Worm (Caenorhabditis elegans) whole organism, early embryonic: ENCODE results near the gene dohh-1.

ENCODE experiments used
- B0310.2 ChIP-seq: sonication (generic microtip); optimal IDR thresholded peaks from 2 replicates; lab custom pipeline; 2016; ENCODE audit warnings: mild to moderate bottlenecking, missing genetic modification characterization, missing compliant biosample characterization
- F13C5.2 ChIP-seq: sonication (generic microtip); optimal IDR thresholded peaks from 2 replicates; lab custom pipeline; 2017; ENCODE audit warnings: mild to moderate bottlenecking, missing genetic modification characterization, inconsistent platforms, missing compliant biosample characterization
- aly-1 ChIP-seq: sonication (generic microtip); optimal IDR thresholded peaks from 2 replicates; lab custom pipeline; 2016; ENCODE audit warnings: missing genetic modification characterization, missing compliant biosample characterization
- ama-1 ChIP-seq: fragments of 150-350 bp; optimal IDR thresholded peaks from 2 replicates; lab custom pipeline; 2014
- ceh-13 ChIP-seq: fragments of 200-800 bp; sonication (Bioruptor generic); optimal IDR thresholded peaks from 2 replicates; lab custom pipeline; 2018; ENCODE audit warnings: mild to moderate bottlenecking, missing genetic modification characterization, missing compliant biosample characterization
- ceh-36 ChIP-seq: sonication (generic microtip); optimal IDR thresholded peaks from 2 replicates; lab custom pipeline; 2016; ENCODE audit warnings: missing genetic modification characterization, inconsistent platforms, missing compliant biosample characterization
- ets-7 ChIP-seq: sonication (generic microtip); optimal IDR thresholded peaks from 2 replicates; lab custom pipeline; 2016; ENCODE audit warnings: missing genotype, missing genetic modification characterization, missing compliant biosample characterization
- flt-1 ChIP-seq: fragments of 200-800 bp; sonication (Bioruptor generic); IDR thresholded peaks from 2 replicates; pipeline ENCODE4 v1.3.6; 2022; ENCODE audit warnings: missing genetic modification characterization, missing compliant biosample characterization
- hmbx-1 ChIP-seq: sonication (generic microtip); optimal IDR thresholded peaks from 2 replicates; lab custom pipeline; 2016; ENCODE audit warnings: mild to moderate bottlenecking, missing genetic modification characterization, missing compliant biosample characterization
- hmg-4 ChIP-seq: fragments of 200-800 bp; sonication (Bioruptor generic); optimal IDR thresholded peaks from 2 replicates; lab custom pipeline; 2018; ENCODE audit warnings: mild to moderate bottlenecking, missing genetic modification characterization, missing compliant biosample characterization
- hnd-1 ChIP-seq: sonication (generic microtip); optimal IDR thresholded peaks from 2 replicates; lab custom pipeline; 2016; ENCODE audit warnings: missing genetic modification characterization, missing compliant biosample characterization
- pes-1 ChIP-seq: fragments of 200-800 bp; sonication (Bioruptor generic); IDR thresholded peaks from 2 replicates; pipeline ENCODE4 v1.3.6; 2022; ENCODE audit warnings: missing genetic modification reagents, missing genetic modification characterization, missing compliant biosample characterization
- scrt-1 ChIP-seq: fragments of 200-800 bp; sonication (Bioruptor generic); IDR thresholded peaks from 2 replicates; pipeline ENCODE4 v1.3.6; 2022; ENCODE audit warnings: missing genetic modification characterization, missing compliant biosample characterization
- sea-1 ChIP-seq: fragments of 200-800 bp; sonication (Bioruptor generic); conservative IDR thresholded peaks from 2 replicates; pipeline ENCODE4 v1.3.6; 2022; ENCODE audit warnings: missing genetic modification characterization, missing compliant biosample characterization
- tbx-11 ChIP-seq: fragments of 200-800 bp; sonication (Bioruptor generic); IDR thresholded peaks from 2 replicates; pipeline ENCODE4 v1.3.6; 2022; ENCODE audit warnings: missing genetic modification characterization, missing compliant biosample characterization
- tbx-37 ChIP-seq: fragments of 200-800 bp; sonication (Bioruptor generic); conservative IDR thresholded peaks from 2 replicates; pipeline ENCODE4 v1.3.6; 2022; ENCODE audit warnings: missing genetic modification reagents, missing genetic modification characterization, missing compliant biosample characterization
- tra-4 ChIP-seq: sonication (generic microtip); optimal IDR thresholded peaks from 2 replicates; lab custom pipeline; 2017; ENCODE audit warnings: missing genetic modification characterization, missing compliant biosample characterization

The dohh-1 gene

ce11 chrII:10579655-10580054, at the start of gene dohh-1:
dohh-1 (plus strand) TSS chrII:10579955.
- TF ChIP-seq ceh-36 (tag; lab: Kevin White, UChicago) (no peak), ceh-13 (no peak), pes-1 (GFP tag; lab: Robert Waterston, UW) (no peak), scrt-1 (GFP tag; lab: Robert Waterston, UW) (no peak), hmbx-1 (tag; lab: Kevin White, UChicago) (no peak), aly-1 (no peak), hmg-4 (GFP tag; lab: Kevin White, UChicago) (no peak), F13C5.2 (tag; lab: Kevin White, UChicago) (no peak), tra-4 (tag; lab: Kevin White, UChicago) (no peak), ama-1 (lab: Kevin White, UChicago) (no peak), flt-1 (GFP tag; lab: Robert Waterston, UW) (no peak), tbx-37 (no peak), sea-1 (GFP tag; lab: Robert Waterston, UW) (no peak), tbx-11 (GFP tag; lab: Robert Waterston, UW) (no peak), ets-7 (no peak), B0310.2 (tag; lab: Kevin White, UChicago) (no peak), hnd-1 (tag; lab: Kevin White, UChicago) (no peak)

- no peak for TF ChIP-seq hmg-4 (GFP tag; lab: Kevin White, UChicago)
- TF ChIP-seq ets-7, result no peak
- TF ChIP-seq ceh-13, result no peak
- TF ChIP-seq sea-1 (GFP tag; lab: Robert Waterston, UW), result no peak
- no peak for TF ChIP-seq scrt-1 (GFP tag; lab: Robert Waterston, UW)
- TF ChIP-seq hnd-1 (tag; lab: Kevin White, UChicago), result no peak
- no peak for TF ChIP-seq F13C5.2 (tag; lab: Kevin White, UChicago)
Observed at ce11 chrII:10530907-10531306, 48.8 kb upstream of the dohh-1 start.

ce11 chrII:10531604-10532003, 48.2 kb upstream of the dohh-1 start:
- TF ChIP-seq hnd-1 (tag; lab: Kevin White, UChicago) (no peak), pes-1 (GFP tag; lab: Robert Waterston, UW) (no peak), scrt-1 (GFP tag; lab: Robert Waterston, UW) (no peak), tra-4 (tag; lab: Kevin White, UChicago) (no peak), tbx-37 (no peak), hmbx-1 (tag; lab: Kevin White, UChicago) (no peak), B0310.2 (tag; lab: Kevin White, UChicago) (no peak), aly-1 (no peak), ceh-13 (no peak), F13C5.2 (tag; lab: Kevin White, UChicago) (no peak)

ce11 chrII:10533985-10534384, 45.8 kb upstream of the dohh-1 start:
- TF ChIP-seq flt-1 (GFP tag; lab: Robert Waterston, UW) (no peak), hmg-4 (GFP tag; lab: Kevin White, UChicago) (no peak), F13C5.2 (tag; lab: Kevin White, UChicago) (no peak), hmbx-1 (tag; lab: Kevin White, UChicago) (no peak), ama-1 (lab: Kevin White, UChicago) (no peak), tbx-37 (no peak), ceh-13 (no peak), scrt-1 (GFP tag; lab: Robert Waterston, UW) (no peak), ets-7 (no peak), tbx-11 (GFP tag; lab: Robert Waterston, UW) (no peak), ceh-36 (tag; lab: Kevin White, UChicago) (no peak), hnd-1 (tag; lab: Kevin White, UChicago) (no peak), pes-1 (GFP tag; lab: Robert Waterston, UW) (no peak)

- TF ChIP-seq F13C5.2 (tag; lab: Kevin White, UChicago) (no peak), scrt-1 (GFP tag; lab: Robert Waterston, UW) (no peak), sea-1 (GFP tag; lab: Robert Waterston, UW) (no peak), tra-4 (tag; lab: Kevin White, UChicago) (no peak), hmg-4 (GFP tag; lab: Kevin White, UChicago) (no peak), tbx-37 (no peak), B0310.2 (tag; lab: Kevin White, UChicago) (no peak), aly-1 (no peak), hnd-1 (tag; lab: Kevin White, UChicago) (no peak), ets-7 (no peak), ceh-36 (tag; lab: Kevin White, UChicago) (no peak), hmbx-1 (tag; lab: Kevin White, UChicago) (no peak), flt-1 (GFP tag; lab: Robert Waterston, UW) (no peak)
Observed at ce11 chrII:10537571-10537970, 42.2 kb upstream of the dohh-1 start, which contains the start of gene R166.2. R166.2 (minus strand) TSS chrII:10537671.

- TF ChIP-seq pes-1 (GFP tag; lab: Robert Waterston, UW) (no peak), tra-4 (tag; lab: Kevin White, UChicago) (no peak), ama-1 (lab: Kevin White, UChicago) (no peak), hmbx-1 (tag; lab: Kevin White, UChicago) (no peak), scrt-1 (GFP tag; lab: Robert Waterston, UW) (no peak), F13C5.2 (tag; lab: Kevin White, UChicago) (peak; percentile 19), tbx-37 (peak; percentile 40; the same call in 1 of the 2 replicates), ets-7 (no peak), flt-1 (GFP tag; lab: Robert Waterston, UW) (no peak), B0310.2 (tag; lab: Kevin White, UChicago) (no peak), ceh-36 (tag; lab: Kevin White, UChicago) (no peak), hmg-4 (GFP tag; lab: Kevin White, UChicago) (no peak), sea-1 (GFP tag; lab: Robert Waterston, UW) (no peak), tbx-11 (GFP tag; lab: Robert Waterston, UW) (no peak), aly-1 (no peak), ceh-13 (no peak), hnd-1 (tag; lab: Kevin White, UChicago) (no peak)
Observed at ce11 chrII:10537988-10538387, 41.8 kb upstream of the dohh-1 start.

- TF ChIP-seq ama-1 (lab: Kevin White, UChicago), result no peak
- TF ChIP-seq ceh-13, result no peak
- no peak for TF ChIP-seq scrt-1 (GFP tag; lab: Robert Waterston, UW)
- TF ChIP-seq ets-7, result no peak
- TF ChIP-seq flt-1 (GFP tag; lab: Robert Waterston, UW), result no peak
- TF ChIP-seq sea-1 (GFP tag; lab: Robert Waterston, UW), result no peak
- no peak for TF ChIP-seq tra-4 (tag; lab: Kevin White, UChicago)
- no peak for TF ChIP-seq tbx-11 (GFP tag; lab: Robert Waterston, UW)
- TF ChIP-seq hnd-1 (tag; lab: Kevin White, UChicago), result no peak
- no peak for TF ChIP-seq hmg-4 (GFP tag; lab: Kevin White, UChicago)
- no peak for TF ChIP-seq aly-1
- no peak for TF ChIP-seq tbx-37
Observed at ce11 chrII:10539232-10539631, 40.5 kb upstream of the dohh-1 start, which contains the start of gene R166.3. R166.3 (minus strand) TSS chrII:10539332.
